Worm (Caenorhabditis elegans): ENCODE measurements around the gene nhr-203.
A peak's percentile ranks its signal among the peaks of the same experiment; 100 is the strongest.

Gene nhr-203

ce11 chrV:482860-483259 is 23.3 kb downstream of the nhr-203 start:
- TF ChIP-seq nhr-11 (tag; optimal IDR thresholded peaks at IDR 0.05) (no peak), nfya-1 (tag; optimal IDR thresholded peaks at IDR 0.05; ENCODE audit: insufficient read depth) (peak; percentile 74), ztf-4 (tag; optimal IDR thresholded peaks at IDR 0.05) (no peak), aly-2 (tag; optimal IDR thresholded peaks at IDR 0.05) (no peak), pqm-1 (tag; optimal IDR thresholded peaks at IDR 0.05) (peak; percentile 0), nhr-28 (tag; optimal IDR thresholded peaks at IDR 0.05) (no peak), ZK546.5 (tag; optimal IDR thresholded peaks at IDR 0.05) (no peak), unc-39 (tag; optimal IDR thresholded peaks at IDR 0.05) (no peak)

- TF ChIP-seq mml-1 (tag; optimal IDR thresholded peaks at IDR 0.05) (no peak), mdl-1 (tag; optimal IDR thresholded peaks at IDR 0.05) (no peak), fkh-2 (tag; optimal IDR thresholded peaks at IDR 0.05) (no peak), pqm-1 (tag; optimal IDR thresholded peaks at IDR 0.05) (peak; percentile 77), skn-1 (tag; optimal IDR thresholded peaks at IDR 0.05) (no peak), daf-12 (tag; optimal IDR thresholded peaks at IDR 0.05) (no peak), snpc-4 (tag; optimal IDR thresholded peaks at IDR 0.05) (no peak), elt-3 (tag; optimal IDR thresholded peaks at IDR 0.05) (no peak), zag-1 (tag; optimal IDR thresholded peaks at IDR 0.05) (no peak), pha-4 (tag; optimal IDR thresholded peaks at IDR 0.05) (peak; percentile 20), elt-2 (tag; optimal IDR thresholded peaks at IDR 0.05) (peak; percentile 90)
These were observed 23.7 kb downstream of the nhr-203 start, which contains the start of gene nhr-130 for ce11 chrV:483289-483795. TSS of gene nhr-130 (minus strand) at chrV:483339.

- TF ChIP-seq ceh-28 (tag; optimal IDR thresholded peaks at IDR 0.05) (peak; percentile 57), egl-5 (tag; optimal IDR thresholded peaks at IDR 0.05) (no peak), fkh-10 (GFP tag; optimal IDR thresholded peaks at IDR 0.05) (no peak), nhr-11 (tag; optimal IDR thresholded peaks at IDR 0.05) (no peak), nhr-67 (tag; optimal IDR thresholded peaks at IDR 0.05) (no peak), ZK546.5 (tag; optimal IDR thresholded peaks at IDR 0.05) (no peak), nhr-25 (tag; optimal IDR thresholded peaks at IDR 0.05) (no peak), nhr-77 (tag; optimal IDR thresholded peaks at IDR 0.05) (no peak), pha-4 (tag; optimal IDR thresholded peaks at IDR 0.05) (peak; percentile 83), fos-1 (tag; optimal IDR thresholded peaks at IDR 0.05) (no peak), ztf-4 (tag; optimal IDR thresholded peaks at IDR 0.05) (no peak), unc-62 (GFP tag; optimal IDR thresholded peaks at IDR 0.05) (no peak), nfya-1 (tag; optimal IDR thresholded peaks at IDR 0.05; ENCODE audit: insufficient read depth) (no peak), nhr-23 (tag; optimal IDR thresholded peaks at IDR 0.05) (peak; percentile 27), unc-39 (tag; optimal IDR thresholded peaks at IDR 0.05) (no peak), elt-2 (tag; optimal IDR thresholded peaks at IDR 0.05) (peak; percentile 40), ceh-16 (tag; optimal IDR thresholded peaks at IDR 0.05) (no peak), pqm-1 (tag; optimal IDR thresholded peaks at IDR 0.05) (peak; percentile 50), zag-1 (tag; optimal IDR thresholded peaks at IDR 0.05) (no peak), nhr-43 (tag; optimal IDR thresholded peaks at IDR 0.05; ENCODE audit: poor library complexity, severe bottlenecking) (no peak), ama-1 (optimal IDR thresholded peaks at IDR 0.05) (no peak), eor-1 (tag; optimal IDR thresholded peaks at IDR 0.05) (no peak)
These were observed 24.8 kb downstream of the nhr-203 start, which contains the start of gene nhr-212 for ce11 chrV:484285-484890. TSS of gene nhr-212 (plus strand) at chrV:484857.

ce11 chrV:486684-487083 is 27.1 kb downstream of the nhr-203 start, which contains the start of gene nhr-211:
TSS of gene nhr-211 (plus strand) at chrV:486984.
- TF ChIP-seq nhr-76 (tag; optimal IDR thresholded peaks at IDR 0.05): no peak
- no peak for TF ChIP-seq mdl-1 (tag; optimal IDR thresholded peaks at IDR 0.05)

ce11 chrV:487980-488379 is 28.4 kb downstream of the nhr-203 start:
- TF ChIP-seq elt-1 (tag; optimal IDR thresholded peaks at IDR 0.05): no peak
- no peak for TF ChIP-seq elt-2 (tag; optimal IDR thresholded peaks at IDR 0.05)
- no peak for TF ChIP-seq nhr-43 (tag; optimal IDR thresholded peaks at IDR 0.05; ENCODE audit: poor library complexity, severe bottlenecking)
- no peak for TF ChIP-seq nhr-67 (tag; optimal IDR thresholded peaks at IDR 0.05)
- TF ChIP-seq jun-1 (tag; optimal IDR thresholded peaks at IDR 0.05): no peak

Data from whole organism, L3 larva.